Fruit fly (Drosophila melanogaster): ENCODE measurements around the gene CG13361.
A peak's percentile ranks its signal among the peaks of the same experiment; 100 is the strongest.

CG13361 gene

dm6 chrX:801157-801872 is 47.9 kb upstream of the CG13361 start, which contains the start of gene Rbf (continued):
- 0 out of 3 replicates have a peak, but pooled peaks have one; percentile 35 for TF ChIP-seq Opbp (GFP tag; IDR thresholded peaks at IDR 0.05; ENCODE audit: partially characterized antibody)
- TF ChIP-seq CG2875 (GFP tag; optimal IDR thresholded peaks at IDR 0.05), result no peak
- TF ChIP-seq Usf (GFP tag; optimal IDR thresholded peaks at IDR 0.05), result no peak
- TF ChIP-seq C15 (GFP tag; IDR thresholded peaks at IDR 0.05), result no peak
- peak; percentile 95 for TF ChIP-seq Sin3A (optimal IDR thresholded peaks at IDR 0.05)
- no peak for TF ChIP-seq CG8924 (tag; optimal IDR thresholded peaks at IDR 0.05)
- TF ChIP-seq Rfx (GFP tag; IDR thresholded peaks at IDR 0.05), result peak; percentile 32; the same call in 1 of the 2 replicates
- TF ChIP-seq CG12769 (tag; optimal IDR thresholded peaks at IDR 0.05), result no peak
- no peak for TF ChIP-seq ewg (GFP tag; optimal IDR thresholded peaks at IDR 0.05)
- no peak for TF ChIP-seq sim (GFP tag; IDR thresholded peaks at IDR 0.05)
- peak; percentile 33 for TF ChIP-seq CoRest (tag; optimal IDR thresholded peaks at IDR 0.05)
- peak; percentile 62 for TF ChIP-seq CG16813 (GFP tag; IDR thresholded peaks at IDR 0.05; ENCODE audit: partially characterized antibody)
- TF ChIP-seq CG4854 (GFP tag; optimal IDR thresholded peaks at IDR 0.05), result peak; percentile 4
- peak; percentile 79 for TF ChIP-seq BEAF-32 (GFP tag; optimal IDR thresholded peaks at IDR 0.05)
- peak; percentile 23 for TF ChIP-seq CG15479 (GFP tag; optimal IDR thresholded peaks at IDR 0.05)

dm6 chrX:796397-796989 is 43.0 kb upstream of the CG13361 start:
- TF ChIP-seq Deaf1 (tag; optimal IDR thresholded peaks at IDR 0.05) (peak; percentile 73), amos (GFP tag; IDR thresholded peaks at IDR 0.05; ENCODE audit: partially characterized antibody) (peak; percentile 95), CG4707 (GFP tag; optimal IDR thresholded peaks at IDR 0.05) (no peak), dpn (GFP tag; optimal IDR thresholded peaks at IDR 0.05) (peak in 1 of 2 experiments; percentile 32), inv (GFP tag; IDR thresholded peaks at IDR 0.05; ENCODE audit: partially characterized antibody) (peak; percentile 86), CG6272 (GFP tag; IDR thresholded peaks at IDR 0.05) (0 out of 2 replicates have a peak, but pooled peaks have one; percentile 31), fru (optimal IDR thresholded peaks at IDR 0.05) (no peak), CG31365 (tag; optimal IDR thresholded peaks at IDR 0.05) (no peak), ara (GFP tag; IDR thresholded peaks at IDR 0.05) (no peak), CG6854 (GFP tag; optimal IDR thresholded peaks at IDR 0.05) (no peak), tin (GFP tag; optimal IDR thresholded peaks at IDR 0.05) (no peak), Camta (GFP tag; optimal IDR thresholded peaks at IDR 0.05) (no peak), Mad (GFP tag; optimal IDR thresholded peaks at IDR 0.05) (peak; percentile 25), vvl (GFP tag; IDR thresholded peaks at IDR 0.05) (peak; percentile 46), HLH54F (GFP tag; optimal IDR thresholded peaks at IDR 0.05) (peak; percentile 21), CG8478 (optimal IDR thresholded peaks at IDR 0.05) (no peak), ro (GFP tag; IDR thresholded peaks at IDR 0.05) (no peak), CG6791 (GFP tag; IDR thresholded peaks at IDR 0.05; ENCODE audit: partially characterized antibody) (peak; percentile 98), bab2 (GFP tag; optimal IDR thresholded peaks at IDR 0.05) (no peak), CG1529 (GFP tag; optimal IDR thresholded peaks at IDR 0.05) (no peak), CG14965 (GFP tag; optimal IDR thresholded peaks at IDR 0.05; ENCODE audit: borderline replicate concordance) (no peak), C15 (GFP tag; IDR thresholded peaks at IDR 0.05) (no peak), CG10654 (GFP tag; optimal IDR thresholded peaks at IDR 0.05) (no peak), CG3847 (GFP tag; IDR thresholded peaks at IDR 0.05) (0 out of 2 replicates have a peak, but pooled peaks have one; percentile 23), Dek (tag; optimal IDR thresholded peaks at IDR 0.05) (no peak), az2 (GFP tag; optimal IDR thresholded peaks at IDR 0.05) (no peak), pum (GFP tag; optimal IDR thresholded peaks at IDR 0.05) (no peak), br (optimal IDR thresholded peaks at IDR 0.05) (no peak), zfh2 (GFP tag; optimal IDR thresholded peaks at IDR 0.05) (peak; percentile 8), btn (GFP tag; optimal IDR thresholded peaks at IDR 0.05) (no peak), CG17802 (tag; optimal IDR thresholded peaks at IDR 0.05) (no peak), ato (GFP tag; IDR thresholded peaks at IDR 0.05; ENCODE audit: partially characterized antibody) (peak; percentile 94), CG13624 (GFP tag; optimal IDR thresholded peaks at IDR 0.05) (peak; percentile 10), CG32767 (GFP tag; IDR thresholded peaks at IDR 0.05) (no peak), CG1792 (GFP tag; optimal IDR thresholded peaks at IDR 0.05) (no peak)

Data from whole organism, embryonic.